Worm (Caenorhabditis elegans) whole organism, L2 larva: ENCODE data around the gene let-70.

Source experiments
- F13H6.1 ChIP-seq: sonication (generic microtip); optimal IDR thresholded peaks from 2 replicates; lab custom pipeline; 2016; ENCODE audit warnings: missing genetic modification characterization, missing compliant biosample characterization
- R02D3.7 ChIP-seq: fragments of 150-350 bp; optimal IDR thresholded peaks from 2 replicates; lab custom pipeline; 2014; ENCODE audit warnings: missing biosample characterization, missing genetic modification characterization
- Y55F3AM.14 ChIP-seq: fragments of 200-800 bp; sonication (Bioruptor generic); optimal IDR thresholded peaks from 2 replicates; lab custom pipeline; 2018; ENCODE audit warnings: mild to moderate bottlenecking, missing genetic modification characterization, missing compliant biosample characterization
- alr-1 ChIP-seq: fragments of 150-350 bp; optimal IDR thresholded peaks from 2 replicates; lab custom pipeline; 2014; ENCODE audit warnings: missing biosample characterization, missing genetic modification characterization
- aly-2 ChIP-seq: fragments of 150-350 bp; optimal IDR thresholded peaks from 2 replicates; lab custom pipeline; 2014; ENCODE audit warnings: missing biosample characterization, missing genetic modification characterization
- ama-1 ChIP-seq: fragments of 150-350 bp; optimal IDR thresholded peaks from 2 replicates; lab custom pipeline; 2018; ENCODE audit warnings: inconsistent platforms
- blmp-1 ChIP-seq: sonication (generic microtip); optimal IDR thresholded peaks from 2 replicates; lab custom pipeline; 2017; ENCODE audit warnings: missing genetic modification characterization, mild to moderate bottlenecking, missing compliant biosample characterization, antibody characterized with exemption, moderate library complexity; ENCODE audit not compliant: insufficient read depth
- ceh-16 ChIP-seq: fragments of 150-350 bp; optimal IDR thresholded peaks from 2 replicates; lab custom pipeline; 2014; ENCODE audit warnings: missing biosample characterization, missing genetic modification characterization
- ceh-82 ChIP-seq: fragments of 150-350 bp; optimal IDR thresholded peaks from 2 replicates; lab custom pipeline; 2014; ENCODE audit warnings: missing biosample characterization, missing genetic modification characterization
- crh-2 ChIP-seq: sonication (generic microtip); optimal IDR thresholded peaks from 2 replicates; lab custom pipeline; 2017; ENCODE audit warnings: missing biosample characterization, missing genetic modification characterization
- dmd-4 ChIP-seq: sonication (generic microtip); optimal IDR thresholded peaks from 2 replicates; lab custom pipeline; 2017; ENCODE audit warnings: missing biosample characterization, missing genetic modification characterization
- egl-27 ChIP-seq: sonication (generic microtip); optimal IDR thresholded peaks from 3 replicates; lab custom pipeline; 2017; ENCODE audit warnings: missing biosample characterization, missing genetic modification reagents, missing genetic modification characterization
- elt-3 ChIP-seq: sonication (generic microtip); optimal IDR thresholded peaks from 2 replicates; lab custom pipeline; 2017; ENCODE audit warnings: missing biosample characterization, missing genetic modification characterization
- gmeb-1 ChIP-seq: fragments of 150-350 bp; optimal IDR thresholded peaks from 2 replicates; lab custom pipeline; 2014; ENCODE audit warnings: missing biosample characterization, missing genetic modification characterization
- lin-11 ChIP-seq: fragments of 150-350 bp; sonication (generic microtip); optimal IDR thresholded peaks from 2 replicates; lab custom pipeline; 2014; ENCODE audit warnings: missing biosample characterization, missing genetic modification characterization, inconsistent platforms, mixed read lengths
- lin-13 ChIP-seq: fragments of 150-350 bp; optimal IDR thresholded peaks from 2 replicates; lab custom pipeline; 2014; ENCODE audit warnings: missing biosample characterization, missing genetic modification reagents, missing genetic modification characterization
- lin-39 ChIP-seq: fragments of 150-350 bp; optimal IDR thresholded peaks from 2 replicates; lab custom pipeline; 2014; ENCODE audit warnings: missing biosample characterization, missing genetic modification reagents, missing genetic modification characterization
- lsy-2 ChIP-seq, 2 experiments: fragments of 150-350 bp in 1 of 2; sonication (generic microtip) in 1 of 2; optimal IDR thresholded peaks; 2 replicates each; lab custom pipeline; 2014 to 2017; ENCODE audit warnings: missing biosample characterization in 2 of 2, missing genetic modification characterization in 2 of 2
- mab-5 ChIP-seq: fragments of 150-350 bp; optimal IDR thresholded peaks from 2 replicates; lab custom pipeline; 2014; ENCODE audit warnings: missing biosample characterization, missing genetic modification characterization
- mbf-1 ChIP-seq: sonication (generic microtip); optimal IDR thresholded peaks from 2 replicates; lab custom pipeline; 2017; ENCODE audit warnings: missing biosample characterization, missing genetic modification characterization
- mdl-1 ChIP-seq, 2 experiments: fragments of 150-350 bp in 1 of 2; sonication (generic microtip) in 1 of 2; optimal IDR thresholded peaks; 2 replicates each; lab custom pipeline; 2017; ENCODE audit warnings: missing biosample characterization in 2 of 2, missing genetic modification characterization in 2 of 2
- nhr-10 ChIP-seq: sonication (generic microtip); optimal IDR thresholded peaks from 2 replicates; lab custom pipeline; 2017; ENCODE audit warnings: missing biosample characterization, missing genetic modification characterization
- nhr-11 ChIP-seq: fragments of 150-350 bp; optimal IDR thresholded peaks from 2 replicates; lab custom pipeline; 2014; ENCODE audit warnings: missing biosample characterization, missing genetic modification characterization
- nhr-12 ChIP-seq: fragments of 150-350 bp; optimal IDR thresholded peaks from 2 replicates; lab custom pipeline; 2014; ENCODE audit warnings: missing biosample characterization, missing genetic modification characterization
- nhr-129 ChIP-seq: fragments of 150-350 bp; optimal IDR thresholded peaks from 2 replicates; lab custom pipeline; 2014; ENCODE audit warnings: missing biosample characterization, missing genetic modification characterization
- nhr-21 ChIP-seq: fragments of 150-350 bp; optimal IDR thresholded peaks from 2 replicates; lab custom pipeline; 2014; ENCODE audit warnings: missing biosample characterization, missing genetic modification characterization
- nhr-23 ChIP-seq: fragments of 150-350 bp; optimal IDR thresholded peaks from 2 replicates; lab custom pipeline; 2014; ENCODE audit warnings: missing biosample characterization, missing genetic modification reagents, missing genetic modification characterization
- nhr-237 ChIP-seq: fragments of 150-350 bp; optimal IDR thresholded peaks from 2 replicates; lab custom pipeline; 2014; ENCODE audit warnings: missing biosample characterization, missing genetic modification characterization
- nhr-25 ChIP-seq: fragments of 150-350 bp; sonication (generic microtip); optimal IDR thresholded peaks from 3 replicates; lab custom pipeline; 2014; ENCODE audit warnings: missing biosample characterization, missing genetic modification characterization
- nhr-6 ChIP-seq: fragments of 150-350 bp; optimal IDR thresholded peaks from 2 replicates; lab custom pipeline; 2014; ENCODE audit warnings: missing biosample characterization, missing genetic modification characterization
- nhr-77 ChIP-seq: fragments of 150-350 bp; optimal IDR thresholded peaks from 2 replicates; lab custom pipeline; 2014; ENCODE audit warnings: missing biosample characterization, missing genetic modification characterization
- peb-1 ChIP-seq: fragments of 150-350 bp; optimal IDR thresholded peaks from 2 replicates; lab custom pipeline; 2014; ENCODE audit warnings: missing biosample characterization, missing genetic modification characterization
- sem-4 ChIP-seq: fragments of 150-350 bp; optimal IDR thresholded peaks from 2 replicates; lab custom pipeline; 2014; ENCODE audit warnings: missing biosample characterization, missing genetic modification reagents, missing genetic modification characterization
- sma-3 ChIP-seq: sonication (generic microtip); optimal IDR thresholded peaks from 2 replicates; lab custom pipeline; 2016; ENCODE audit warnings: missing genetic modification reagents, missing genetic modification characterization, missing compliant biosample characterization
- sma-9 ChIP-seq, 2 experiments: fragments of 150-350 bp in 1 of 2; sonication (generic microtip) in 1 of 2; optimal IDR thresholded peaks; 2 replicates each; lab custom pipeline; 2014 to 2016; ENCODE audit warnings: missing genetic modification characterization in 2 of 2, mild to moderate bottlenecking in 1 of 2, missing biosample characterization in 1 of 2, missing compliant biosample characterization in 1 of 2, missing genetic modification reagents in 1 of 2, moderate library complexity in 1 of 2
- snpc-4 ChIP-seq: fragments of 150-350 bp; optimal IDR thresholded peaks from 2 replicates; lab custom pipeline; 2014; ENCODE audit warnings: missing biosample characterization, missing genetic modification characterization
- unc-39 ChIP-seq: fragments of 150-350 bp; optimal IDR thresholded peaks from 2 replicates; lab custom pipeline; 2014; ENCODE audit warnings: missing biosample characterization, missing genetic modification characterization
- unc-55 ChIP-seq: fragments of 150-350 bp; sonication (generic microtip); optimal IDR thresholded peaks from 3 replicates; lab custom pipeline; 2014; ENCODE audit warnings: missing biosample characterization, missing genetic modification reagents, missing genetic modification characterization
- zag-1 ChIP-seq: fragments of 150-350 bp; optimal IDR thresholded peaks from 2 replicates; lab custom pipeline; 2014; ENCODE audit warnings: missing biosample characterization, missing genetic modification characterization
- ztf-1 ChIP-seq: fragments of 200-800 bp; sonication (Bioruptor generic); conservative IDR thresholded peaks from 2 replicates; pipeline ENCODE4 v1.3.6; 2022; ENCODE audit warnings: missing genetic modification characterization, missing compliant biosample characterization
- ztf-11 ChIP-seq: sonication (generic microtip); optimal IDR thresholded peaks from 2 replicates; lab custom pipeline; 2017; ENCODE audit warnings: missing biosample characterization, missing genetic modification characterization
- ztf-4 ChIP-seq: fragments of 150-350 bp; optimal IDR thresholded peaks from 2 replicates; lab custom pipeline; 2014; ENCODE audit warnings: missing biosample characterization, missing genetic modification characterization

let-70 gene

ce11 chrIV:11125200-11125599, 43.1 kb upstream of the let-70 start:
- TF ChIP-seq nhr-12 (tag; lab: Kevin White, UChicago) (no peak), ceh-16 (tag; lab: Kevin White, UChicago) (no peak), lin-13 (GFP tag; lab: Kevin White, UChicago) (no peak), mab-5 (no peak), snpc-4 (tag; lab: Kevin White, UChicago) (no peak), alr-1 (tag; lab: Kevin White, UChicago) (no peak), mdl-1 (tag; optimal IDR thresholded peaks at IDR 0.05; lab: Kevin White, UChicago) (no peak), nhr-129 (tag; lab: Kevin White, UChicago) (peak; percentile 50), blmp-1 (tag; lab: Kevin White, UChicago) (no peak), ama-1 (lab: Kevin White, UChicago) (no peak), lsy-2 (tag; optimal IDR thresholded peaks at IDR 0.05; lab: Kevin White, UChicago) (peak in 1 of 2 experiments; percentile 70), nhr-11 (tag; lab: Kevin White, UChicago) (no peak), peb-1 (no peak), lin-11 (tag; lab: Kevin White, UChicago) (peak; percentile 16), unc-39 (tag; lab: Kevin White, UChicago) (no peak), mbf-1 (no peak), nhr-77 (tag; lab: Kevin White, UChicago) (no peak), nhr-25 (tag; lab: Kevin White, UChicago) (no peak), nhr-6 (tag; lab: Kevin White, UChicago) (no peak), egl-27 (no peak), sma-9 (GFP tag; optimal IDR thresholded peaks at IDR 0.05; lab: Kevin White, UChicago) (peak; percentile 1), sma-9 (tag; optimal IDR thresholded peaks at IDR 0.05; lab: Kevin White, UChicago) (no peak), ceh-82 (tag; lab: Kevin White, UChicago) (no peak), ztf-11 (tag; lab: Kevin White, UChicago) (no peak), gmeb-1 (tag; lab: Kevin White, UChicago) (no peak), nhr-23 (tag; lab: Kevin White, UChicago) (no peak), ztf-4 (tag; lab: Kevin White, UChicago) (no peak), nhr-21 (tag; lab: Kevin White, UChicago) (no peak), Y55F3AM.14 (GFP tag; lab: Kevin White, UChicago) (no peak), lin-39 (tag; lab: Kevin White, UChicago) (no peak), zag-1 (tag; lab: Kevin White, UChicago) (peak; percentile 38), dmd-4 (tag; lab: Kevin White, UChicago) (no peak), nhr-10 (tag; lab: Kevin White, UChicago) (no peak), nhr-237 (tag; lab: Kevin White, UChicago) (no peak), crh-2 (no peak), elt-3 (tag; lab: Kevin White, UChicago) (no peak), ztf-1 (GFP tag; lab: Robert Waterston, UW) (no peak), unc-55 (GFP tag; lab: Kevin White, UChicago) (peak; percentile 31), sem-4 (peak; percentile 44), R02D3.7 (tag; lab: Kevin White, UChicago) (no peak), aly-2 (tag; lab: Kevin White, UChicago) (no peak), sma-3 (GFP tag; lab: Kevin White, UChicago) (no peak)

- TF ChIP-seq elt-3 (tag; lab: Kevin White, UChicago) (no peak), nhr-10 (tag; lab: Kevin White, UChicago) (no peak), F13H6.1 (no peak), nhr-25 (tag; lab: Kevin White, UChicago) (no peak)
Observed at ce11 chrIV:11124674-11125073, 42.6 kb upstream of the let-70 start, which contains the start of gene spo-11. TSS of gene spo-11 (minus strand) at chrIV:11124862.
